Worm (Caenorhabditis elegans) whole organism, L2 larva: ENCODE measurements around the gene vab-7.

ENCODE experiments used
- R02D3.7 ChIP-seq: fragments of 150-350 bp; optimal IDR thresholded peaks from 2 replicates; lab custom pipeline; 2014; ENCODE audit warnings: missing biosample characterization, missing genetic modification characterization
- dmd-4 ChIP-seq: sonication (generic microtip); optimal IDR thresholded peaks from 2 replicates; lab custom pipeline; 2017; ENCODE audit warnings: missing biosample characterization, missing genetic modification characterization
- egl-27 ChIP-seq: sonication (generic microtip); optimal IDR thresholded peaks from 3 replicates; lab custom pipeline; 2017; ENCODE audit warnings: missing biosample characterization, missing genetic modification reagents, missing genetic modification characterization
- lin-13 ChIP-seq: fragments of 150-350 bp; optimal IDR thresholded peaks from 2 replicates; lab custom pipeline; 2014; ENCODE audit warnings: missing biosample characterization, missing genetic modification reagents, missing genetic modification characterization
- nhr-11 ChIP-seq: fragments of 150-350 bp; optimal IDR thresholded peaks from 2 replicates; lab custom pipeline; 2014; ENCODE audit warnings: missing biosample characterization, missing genetic modification characterization
- unc-39 ChIP-seq: fragments of 150-350 bp; optimal IDR thresholded peaks from 2 replicates; lab custom pipeline; 2014; ENCODE audit warnings: missing biosample characterization, missing genetic modification characterization
- unc-62 ChIP-seq: fragments of 150-350 bp; optimal IDR thresholded peaks from 2 replicates; lab custom pipeline; 2014; ENCODE audit warnings: missing biosample characterization, missing genetic modification reagents, missing genetic modification characterization

DNA sequence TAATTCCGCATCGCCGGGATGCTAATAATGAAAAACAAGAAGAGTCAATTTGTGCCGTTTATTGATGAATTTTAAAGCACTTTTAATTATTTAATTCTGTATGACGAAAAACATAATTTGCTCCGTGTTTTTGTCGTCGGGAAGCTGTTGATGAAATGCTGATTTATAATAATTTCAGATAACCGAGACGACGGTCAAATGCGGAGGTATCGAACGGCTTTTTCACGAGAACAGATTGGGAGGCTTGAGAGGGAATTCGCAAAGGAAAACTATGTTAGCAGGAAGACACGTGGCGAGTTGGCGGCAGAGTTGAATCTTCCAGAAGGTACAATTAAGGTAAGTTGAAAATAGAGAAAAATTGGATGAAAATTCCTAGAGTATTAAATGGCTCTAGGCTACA, 3.4 kb downstream of the vab-7 start:
- TF ChIP-seq lin-13, result no peak
- no peak for TF ChIP-seq unc-62
- TF ChIP-seq dmd-4 (tag; lab: Kevin White, UChicago), result no peak
- TF ChIP-seq egl-27 (tag; lab: Kevin White, UChicago), result no peak
- TF ChIP-seq unc-39, result no peak
- TF ChIP-seq R02D3.7 (tag; lab: Kevin White, UChicago), result no peak
- TF ChIP-seq nhr-11 (tag; lab: Kevin White, UChicago), result no peak
